Worm (Caenorhabditis elegans) whole organism, L3 larva: ENCODE measurements around the gene col-149.

Experiments
- ZK546.5 ChIP-seq: sonication (generic microtip); optimal IDR thresholded peaks from 2 replicates; lab custom pipeline; 2017; ENCODE audit warnings: missing biosample characterization, missing genetic modification characterization
- aly-2 ChIP-seq: fragments of 150-350 bp; optimal IDR thresholded peaks from 2 replicates; lab custom pipeline; 2014; ENCODE audit warnings: missing biosample characterization, missing genetic modification characterization
- ama-1 ChIP-seq: fragments of 150-350 bp; optimal IDR thresholded peaks from 2 replicates; lab custom pipeline; 2018
- ceh-28 ChIP-seq: fragments of 150-350 bp; optimal IDR thresholded peaks from 2 replicates; lab custom pipeline; 2014; ENCODE audit warnings: missing biosample characterization, missing genetic modification reagents, missing genetic modification characterization
- ceh-9 ChIP-seq: sonication (generic microtip); optimal IDR thresholded peaks from 2 replicates; lab custom pipeline; 2018; ENCODE audit warnings: missing biosample characterization, missing genetic modification characterization
- daf-12 ChIP-seq: fragments of 150-350 bp; optimal IDR thresholded peaks from 2 replicates; lab custom pipeline; 2014; ENCODE audit warnings: missing biosample characterization, missing genetic modification reagents, missing genetic modification characterization
- elt-1 ChIP-seq: fragments of 150-350 bp; optimal IDR thresholded peaks from 2 replicates; lab custom pipeline; 2014; ENCODE audit warnings: missing biosample characterization, missing genetic modification characterization
- elt-2 ChIP-seq: sonication (generic microtip); optimal IDR thresholded peaks from 2 replicates; lab custom pipeline; 2016; ENCODE audit warnings: missing genetic modification reagents, mild to moderate bottlenecking, missing genetic modification characterization, missing compliant biosample characterization
- fkh-10 ChIP-seq: sonication (generic microtip); optimal IDR thresholded peaks from 2 replicates; lab custom pipeline; 2017; ENCODE audit warnings: missing biosample characterization, missing genetic modification reagents, missing genetic modification characterization
- fkh-2 ChIP-seq: fragments of 150-350 bp; optimal IDR thresholded peaks from 2 replicates; lab custom pipeline; 2014; ENCODE audit warnings: missing biosample characterization, missing genetic modification reagents, missing genetic modification characterization
- fos-1 ChIP-seq: fragments of 150-350 bp; optimal IDR thresholded peaks from 2 replicates; lab custom pipeline; 2014; ENCODE audit warnings: missing biosample characterization, missing genetic modification characterization
- hmg-11 ChIP-seq: sonication (generic microtip); optimal IDR thresholded peaks from 2 replicates; lab custom pipeline; 2016; ENCODE audit warnings: missing genetic modification characterization, missing compliant biosample characterization
- jun-1 ChIP-seq: fragments of 150-350 bp; optimal IDR thresholded peaks from 2 replicates; lab custom pipeline; 2014; ENCODE audit warnings: missing biosample characterization, missing genetic modification reagents, missing genetic modification characterization
- lin-15B ChIP-seq: fragments of 150-350 bp; optimal IDR thresholded peaks from 2 replicates; lab custom pipeline; 2014; ENCODE audit warnings: missing biosample characterization, missing genetic modification characterization
- lsy-12 ChIP-seq: sonication (generic microtip); optimal IDR thresholded peaks from 2 replicates; lab custom pipeline; 2016; ENCODE audit warnings: mild to moderate bottlenecking, missing genetic modification characterization, missing compliant biosample characterization
- mml-1 ChIP-seq: fragments of 150-350 bp; sonication (generic microtip); optimal IDR thresholded peaks from 3 replicates; lab custom pipeline; 2014; ENCODE audit warnings: missing biosample characterization, missing genetic modification characterization
- nfya-1 ChIP-seq: sonication (generic microtip); optimal IDR thresholded peaks from 2 replicates; lab custom pipeline; 2017; ENCODE audit warnings: missing genetic modification characterization, mild to moderate bottlenecking, missing compliant biosample characterization, antibody characterized with exemption, moderate library complexity; ENCODE audit not compliant: insufficient read depth
- nhr-12 ChIP-seq: fragments of 150-350 bp; optimal IDR thresholded peaks from 2 replicates; lab custom pipeline; 2014; ENCODE audit warnings: missing biosample characterization, missing genetic modification characterization
- nhr-23 ChIP-seq: fragments of 150-350 bp; optimal IDR thresholded peaks from 2 replicates; lab custom pipeline; 2014; ENCODE audit warnings: missing biosample characterization, missing genetic modification reagents, missing genetic modification characterization
- nhr-28 ChIP-seq: fragments of 150-350 bp; optimal IDR thresholded peaks from 2 replicates; lab custom pipeline; 2014; ENCODE audit warnings: missing biosample characterization, missing genetic modification characterization
- nhr-43 ChIP-seq: sonication (generic microtip); optimal IDR thresholded peaks from 2 replicates; lab custom pipeline; 2016; ENCODE audit warnings: mild to moderate bottlenecking, missing genetic modification characterization, missing compliant biosample characterization; ENCODE audit not compliant: poor library complexity, severe bottlenecking
- nhr-67 ChIP-seq: fragments of 150-350 bp; optimal IDR thresholded peaks from 2 replicates; lab custom pipeline; 2014; ENCODE audit warnings: missing biosample characterization, missing genetic modification characterization
- nhr-76 ChIP-seq: fragments of 150-350 bp; sonication (generic microtip); optimal IDR thresholded peaks from 5 replicates; lab custom pipeline; 2014; ENCODE audit warnings: missing biosample characterization, missing genetic modification characterization
- pha-4 ChIP-seq: fragments of 150-350 bp; optimal IDR thresholded peaks from 2 replicates; lab custom pipeline; 2014; ENCODE audit warnings: missing biosample characterization, missing genetic modification reagents, missing genetic modification characterization
- pqm-1 ChIP-seq: fragments of 150-350 bp; optimal IDR thresholded peaks from 2 replicates; lab custom pipeline; 2017; ENCODE audit warnings: missing biosample characterization, missing genetic modification characterization, inconsistent platforms
- snpc-4 ChIP-seq: fragments of 150-350 bp; optimal IDR thresholded peaks from 2 replicates; lab custom pipeline; 2014; ENCODE audit warnings: missing biosample characterization, missing genetic modification characterization
- tbx-2 ChIP-seq: sonication (generic microtip); optimal IDR thresholded peaks from 2 replicates; lab custom pipeline; 2016; ENCODE audit warnings: mild to moderate bottlenecking, missing genetic modification characterization, missing compliant biosample characterization
- unc-39 ChIP-seq: sonication (generic microtip); optimal IDR thresholded peaks from 4 replicates; lab custom pipeline; 2017; ENCODE audit warnings: missing biosample characterization, missing genetic modification characterization
- zag-1 ChIP-seq: fragments of 150-350 bp; optimal IDR thresholded peaks from 2 replicates; lab custom pipeline; 2014; ENCODE audit warnings: missing biosample characterization, missing genetic modification characterization
- ztf-4 ChIP-seq: fragments of 150-350 bp; optimal IDR thresholded peaks from 2 replicates; lab custom pipeline; 2014; ENCODE audit warnings: missing biosample characterization, missing genetic modification characterization

The col-149 gene

ce11 chrV:10255005-10255472 is 37.6 kb downstream of the col-149 start, which contains the start of gene rop-1:
Gene rop-1, minus strand, starts transcription at chrV:10255055.
- no peak for TF ChIP-seq daf-12 (tag; lab: Kevin White, UChicago)
- TF ChIP-seq mml-1 (tag; lab: Kevin White, UChicago) = no peak
- peak; percentile 13 for TF ChIP-seq elt-2
- peak; percentile 32 for TF ChIP-seq pqm-1
- TF ChIP-seq ceh-28 (tag; lab: Kevin White, UChicago) = no peak
- TF ChIP-seq jun-1 = no peak
- peak; percentile 7 for TF ChIP-seq nfya-1 (tag; lab: Kevin White, UChicago)
- TF ChIP-seq pha-4 (tag; lab: Kevin White, UChicago) = peak; percentile 62
- no peak for TF ChIP-seq aly-2 (tag; lab: Kevin White, UChicago)
- no peak for TF ChIP-seq tbx-2 (tag; lab: Kevin White, UChicago)

ce11 chrV:10252682-10253081 is 40.0 kb downstream of the col-149 start:
- TF ChIP-seq daf-12 (tag; lab: Kevin White, UChicago) (no peak), ama-1 (lab: Kevin White, UChicago) (peak; percentile 53)

ce11 chrV:10249515-10249914 is 43.2 kb downstream of the col-149 start:
- TF ChIP-seq nhr-67 (no peak), elt-2 (no peak), nhr-23 (tag; lab: Kevin White, UChicago) (no peak), fkh-10 (no peak), nfya-1 (tag; lab: Kevin White, UChicago) (no peak), zag-1 (no peak), lsy-12 (tag; lab: Kevin White, UChicago) (no peak), daf-12 (tag; lab: Kevin White, UChicago) (no peak), unc-39 (tag; lab: Kevin White, UChicago) (no peak), pqm-1 (no peak), ZK546.5 (tag; lab: Kevin White, UChicago) (no peak), ztf-4 (tag; lab: Kevin White, UChicago) (no peak), aly-2 (tag; lab: Kevin White, UChicago) (no peak), nhr-28 (tag; lab: Kevin White, UChicago) (no peak), jun-1 (no peak), snpc-4 (tag; lab: Kevin White, UChicago) (no peak), nhr-76 (tag; lab: Kevin White, UChicago) (no peak), mml-1 (tag; lab: Kevin White, UChicago) (no peak), nhr-43 (tag; lab: Kevin White, UChicago) (no peak), ceh-9 (tag; lab: Kevin White, UChicago) (no peak)

ce11 chrV:10248255-10248979 is 44.3 kb downstream of the col-149 start, which contains the start of gene akt-1:
Gene akt-1, plus strand, starts transcription at chrV:10248905.
- TF ChIP-seq ztf-4 (tag; lab: Kevin White, UChicago) (no peak), elt-1 (no peak), pha-4 (tag; lab: Kevin White, UChicago) (peak; percentile 1), elt-2 (peak; percentile 17), nhr-12 (tag; lab: Kevin White, UChicago) (no peak), hmg-11 (peak; percentile 4), nhr-23 (tag; lab: Kevin White, UChicago) (no peak), unc-39 (tag; lab: Kevin White, UChicago) (no peak), fos-1 (tag; lab: Kevin White, UChicago) (no peak), ceh-9 (tag; lab: Kevin White, UChicago) (no peak), lin-15B (tag; lab: Kevin White, UChicago) (no peak), mml-1 (tag; lab: Kevin White, UChicago) (no peak), pqm-1 (peak; percentile 77), fkh-2 (tag; lab: Kevin White, UChicago) (no peak)

ce11 chrV:10247673-10248239 is 44.9 kb downstream of the col-149 start:
- peak; percentile 75 for TF ChIP-seq ama-1 (lab: Kevin White, UChicago)
- TF ChIP-seq nhr-12 (tag; lab: Kevin White, UChicago) = no peak
